Fruit fly (Drosophila melanogaster) whole organism, pupa: ENCODE results near the gene sna.

Experiments used
- CG10348 ChIP-seq: fragments of 200-800 bp; sonication (Bioruptor generic); IDR thresholded peaks from 2 replicates; pipeline ENCODE4 v1.3.6; 2022; ENCODE audit warnings: missing biosample characterization, missing genetic modification characterization
- CG12605 ChIP-seq: fragments of 200-800 bp; sonication (Bioruptor generic); IDR thresholded peaks from 2 replicates; pipeline ENCODE4 v1.3.6; 2022; ENCODE audit warnings: missing biosample characterization, missing genetic modification characterization
- CG13204 ChIP-seq: fragments of 200-800 bp; sonication (Bioruptor generic); optimal IDR thresholded peaks from 2 replicates; lab custom pipeline; 2018; ENCODE audit warnings: missing biosample characterization, mild to moderate bottlenecking, missing genetic modification characterization, moderate library complexity
- CG14655 ChIP-seq: fragments of 200-800 bp; sonication (Bioruptor generic); optimal IDR thresholded peaks from 3 replicates; lab custom pipeline; 2017; ENCODE audit warnings: mild to moderate bottlenecking, missing biosample characterization, missing genetic modification reagents, missing genetic modification characterization
- CG15710 ChIP-seq: fragments of 200-800 bp; sonication (Bioruptor generic); optimal IDR thresholded peaks from 2 replicates; lab custom pipeline; 2018; ENCODE audit warnings: missing biosample characterization, mild to moderate bottlenecking, missing genetic modification characterization, moderate library complexity
- CG17806 ChIP-seq: fragments of 200-800 bp; sonication (Bioruptor generic); optimal IDR thresholded peaks from 2 replicates; lab custom pipeline; 2018; ENCODE audit warnings: missing biosample characterization, mild to moderate bottlenecking, missing genetic modification characterization, moderate library complexity
- CG32121 ChIP-seq: fragments of 200-800 bp; sonication (Bioruptor generic); IDR thresholded peaks from 2 replicates; pipeline ENCODE4 v1.3.6; 2022; ENCODE audit warnings: missing biosample characterization, missing genetic modification characterization
- CG34367 ChIP-seq: fragments of 200-800 bp; sonication (Bioruptor generic); optimal IDR thresholded peaks from 2 replicates; lab custom pipeline; 2018; ENCODE audit warnings: missing biosample characterization, mild to moderate bottlenecking, missing genetic modification characterization
- CG4496 ChIP-seq: fragments of 200-800 bp; sonication (Bioruptor generic); IDR thresholded peaks from 3 replicates; pipeline ENCODE4 v1.3.6; 2022; ENCODE audit warnings: missing biosample characterization, missing genetic modification characterization
- CG8159 ChIP-seq: fragments of 200-800 bp; sonication (Bioruptor generic); optimal IDR thresholded peaks from 3 replicates; lab custom pipeline; 2018; ENCODE audit warnings: missing biosample characterization, mild to moderate bottlenecking, missing genetic modification characterization, moderate library complexity
- CG8301 ChIP-seq: fragments of 200-800 bp; sonication (Bioruptor generic); optimal IDR thresholded peaks from 2 replicates; lab custom pipeline; 2018; ENCODE audit warnings: missing biosample characterization, mild to moderate bottlenecking, missing genetic modification characterization
- CG9948 ChIP-seq: fragments of 200-800 bp; sonication (Bioruptor generic); optimal IDR thresholded peaks from 2 replicates; lab custom pipeline; 2018; ENCODE audit warnings: missing biosample characterization, mild to moderate bottlenecking, missing genetic modification characterization, moderate library complexity
- D1 ChIP-seq: fragments of 200-800 bp; sonication (Bioruptor generic); optimal IDR thresholded peaks from 2 replicates; lab custom pipeline; 2018; ENCODE audit warnings: missing biosample characterization, mild to moderate bottlenecking, missing genetic modification characterization, moderate library complexity
- EcR ChIP-seq: fragments of 200-800 bp; sonication (Bioruptor generic); optimal IDR thresholded peaks from 3 replicates; lab custom pipeline; 2019; ENCODE audit warnings: missing biosample characterization, missing genetic modification characterization, mild to moderate bottlenecking, moderate library complexity, missing genetic modification reagents
- Ets98B ChIP-seq: fragments of 200-800 bp; sonication (Bioruptor generic); IDR thresholded peaks from 2 replicates; pipeline ENCODE4 v1.3.6; 2022; ENCODE audit warnings: missing biosample characterization, missing genetic modification characterization
- Pif1A ChIP-seq: fragments of 200-800 bp; sonication (Bioruptor generic); optimal IDR thresholded peaks from 3 replicates; lab custom pipeline; 2016; ENCODE audit warnings: missing biosample characterization, missing genetic modification characterization
- Pif1B ChIP-seq: fragments of 200-800 bp; sonication (Bioruptor generic); optimal IDR thresholded peaks from 3 replicates; lab custom pipeline; 2016; ENCODE audit warnings: missing biosample characterization, missing genetic modification characterization
- Snoo ChIP-seq: fragments of 200-800 bp; sonication (Bioruptor generic); optimal IDR thresholded peaks from 3 replicates; lab custom pipeline; 2017; ENCODE audit warnings: missing biosample characterization, mild to moderate bottlenecking, missing genetic modification characterization, inconsistent platforms
- fd96Ca ChIP-seq: fragments of 200-800 bp; sonication (Bioruptor generic); IDR thresholded peaks from 3 replicates; pipeline ENCODE4 v1.3.6; 2022; ENCODE audit warnings: missing biosample characterization, missing genetic modification characterization
- gl ChIP-seq: fragments of 200-800 bp; sonication (Bioruptor generic); optimal IDR thresholded peaks from 2 replicates; lab custom pipeline; 2018; ENCODE audit warnings: missing biosample characterization, mild to moderate bottlenecking, missing genetic modification characterization
- rn ChIP-seq: fragments of 200-800 bp; sonication (Bioruptor generic); IDR thresholded peaks from 2 replicates; pipeline ENCODE4 v1.3.6; 2022; ENCODE audit warnings: missing biosample characterization, missing genetic modification characterization

sna gene

dm6 chr2L:15435655-15436265 is 42.3 kb downstream of the sna start:
- TF ChIP-seq fd96Ca (no peak), Snoo (tag; lab: Kevin White, UChicago) (no peak), CG15710 (tag; lab: Kevin White, UChicago) (no peak), CG9948 (no peak), CG14655 (GFP tag; lab: Kevin White, UChicago) (no peak), CG34367 (no peak), Ets98B (GFP tag; lab: Robert Waterston, UW) (no peak), CG32121 (GFP tag; lab: Robert Waterston, UW) (no peak), Pif1A (no peak), EcR (GFP tag; lab: Kevin White, UChicago) (no peak), CG17806 (tag; lab: Kevin White, UChicago) (no peak), CG12605 (GFP tag; lab: Robert Waterston, UW) (no peak), D1 (tag; lab: Kevin White, UChicago) (no peak), CG13204 (GFP tag; lab: Kevin White, UChicago) (no peak), CG8159 (tag; lab: Kevin White, UChicago) (no peak), gl (tag; lab: Kevin White, UChicago) (no peak), CG8301 (tag; lab: Kevin White, UChicago) (no peak), Pif1B (GFP tag; lab: Kevin White, UChicago) (no peak)
- TF ChIP-seq, all 21 proteins: peak for 0

- TF ChIP-seq Pif1B (GFP tag; lab: Kevin White, UChicago) (no peak), Pif1A (no peak), Snoo (tag; lab: Kevin White, UChicago) (no peak), CG8159 (tag; lab: Kevin White, UChicago) (no peak), CG10348 (no peak), CG34367 (no peak), CG8301 (tag; lab: Kevin White, UChicago) (no peak), CG15710 (tag; lab: Kevin White, UChicago) (no peak), CG13204 (GFP tag; lab: Kevin White, UChicago) (no peak), D1 (tag; lab: Kevin White, UChicago) (no peak), CG9948 (no peak)
Observed at dm6 chr2L:15434910-15435309, 43.1 kb downstream of the sna start.

dm6 chr2L:15433009-15433408 is 45.1 kb downstream of the sna start, which contains the start of gene CG4161:
Gene CG4161 (plus strand): TSS chr2L:15433309.
- TF ChIP-seq CG10348 = no peak
- no peak for TF ChIP-seq Pif1B (GFP tag; lab: Kevin White, UChicago)
- no peak for TF ChIP-seq CG8159 (tag; lab: Kevin White, UChicago)
- TF ChIP-seq CG15710 (tag; lab: Kevin White, UChicago) = no peak
- TF ChIP-seq CG4496 (GFP tag; lab: Robert Waterston, UW) = no peak
- TF ChIP-seq CG12605 (GFP tag; lab: Robert Waterston, UW) = no peak
- TF ChIP-seq CG17806 (tag; lab: Kevin White, UChicago) = no peak
- TF ChIP-seq, all 21 proteins: peak for 0

- TF ChIP-seq CG12605 (GFP tag; lab: Robert Waterston, UW) (no peak), CG15710 (tag; lab: Kevin White, UChicago) (no peak), CG9948 (no peak), CG14655 (GFP tag; lab: Kevin White, UChicago) (no peak), CG10348 (no peak), CG32121 (GFP tag; lab: Robert Waterston, UW) (no peak), EcR (GFP tag; lab: Kevin White, UChicago) (no peak), Pif1B (GFP tag; lab: Kevin White, UChicago) (no peak), CG17806 (tag; lab: Kevin White, UChicago) (no peak), CG8301 (tag; lab: Kevin White, UChicago) (no peak), fd96Ca (no peak), CG8159 (tag; lab: Kevin White, UChicago) (no peak)
Observed at dm6 chr2L:15432260-15432659, 45.8 kb downstream of the sna start.

dm6 chr2L:15429671-15430070 is 48.4 kb downstream of the sna start:
- TF ChIP-seq CG8301 (tag; lab: Kevin White, UChicago) (no peak), fd96Ca (no peak), Ets98B (GFP tag; lab: Robert Waterston, UW) (no peak), CG14655 (GFP tag; lab: Kevin White, UChicago) (no peak), D1 (tag; lab: Kevin White, UChicago) (no peak)

dm6 chr2L:15426736-15427222 is 51.3 kb downstream of the sna start:
- TF ChIP-seq CG8159 (tag; lab: Kevin White, UChicago) = no peak
- no peak for TF ChIP-seq EcR (GFP tag; lab: Kevin White, UChicago)
- TF ChIP-seq CG12605 (GFP tag; lab: Robert Waterston, UW) = no peak
- TF ChIP-seq CG8301 (tag; lab: Kevin White, UChicago) = no peak
- TF ChIP-seq CG15710 (tag; lab: Kevin White, UChicago) = no peak
- TF ChIP-seq rn (GFP tag; lab: Robert Waterston, UW) = no peak
- TF ChIP-seq CG13204 (GFP tag; lab: Kevin White, UChicago) = no peak
- TF ChIP-seq D1 (tag; lab: Kevin White, UChicago) = no peak
- TF ChIP-seq Pif1A = no peak
- TF ChIP-seq gl (tag; lab: Kevin White, UChicago) = no peak
- no peak for TF ChIP-seq CG9948
- TF ChIP-seq CG17806 (tag; lab: Kevin White, UChicago) = no peak
- no peak for TF ChIP-seq CG14655 (GFP tag; lab: Kevin White, UChicago)
